Worm (Caenorhabditis elegans) whole organism, L3 larva: ENCODE measurements around the gene dct-17.
A peak's percentile ranks its signal among the peaks of the same experiment; 100 is the strongest.

ENCODE experiments used
- R02D3.7 ChIP-seq: fragments of 150-350 bp; optimal IDR thresholded peaks from 2 replicates; lab custom pipeline; 2014; ENCODE audit warnings: missing biosample characterization, missing genetic modification characterization
- ZK546.5 ChIP-seq: sonication (generic microtip); optimal IDR thresholded peaks from 2 replicates; lab custom pipeline; 2017; ENCODE audit warnings: missing biosample characterization, missing genetic modification characterization
- aly-2 ChIP-seq: fragments of 150-350 bp; optimal IDR thresholded peaks from 2 replicates; lab custom pipeline; 2014; ENCODE audit warnings: missing biosample characterization, missing genetic modification characterization
- ama-1 ChIP-seq: fragments of 150-350 bp; optimal IDR thresholded peaks from 2 replicates; lab custom pipeline; 2018
- ceh-16 ChIP-seq: sonication (generic microtip); optimal IDR thresholded peaks from 2 replicates; lab custom pipeline; 2017; ENCODE audit warnings: missing biosample characterization, missing genetic modification characterization
- ceh-28 ChIP-seq: fragments of 150-350 bp; optimal IDR thresholded peaks from 2 replicates; lab custom pipeline; 2014; ENCODE audit warnings: missing biosample characterization, missing genetic modification reagents, missing genetic modification characterization
- ceh-82 ChIP-seq: fragments of 150-350 bp; optimal IDR thresholded peaks from 2 replicates; lab custom pipeline; 2014; ENCODE audit warnings: missing biosample characterization, missing genetic modification characterization
- ceh-9 ChIP-seq: sonication (generic microtip); optimal IDR thresholded peaks from 2 replicates; lab custom pipeline; 2018; ENCODE audit warnings: missing biosample characterization, missing genetic modification characterization
- egl-27 ChIP-seq: sonication (generic microtip); optimal IDR thresholded peaks from 4 replicates; lab custom pipeline; 2017; ENCODE audit warnings: missing biosample characterization, missing genetic modification reagents, missing genetic modification characterization
- egl-5 ChIP-seq: fragments of 150-350 bp; optimal IDR thresholded peaks from 2 replicates; lab custom pipeline; 2017; ENCODE audit warnings: missing biosample characterization, missing genetic modification reagents, missing genetic modification characterization, inconsistent platforms
- elt-1 ChIP-seq: fragments of 150-350 bp; optimal IDR thresholded peaks from 2 replicates; lab custom pipeline; 2014; ENCODE audit warnings: missing biosample characterization, missing genetic modification characterization
- elt-2 ChIP-seq: sonication (generic microtip); optimal IDR thresholded peaks from 2 replicates; lab custom pipeline; 2016; ENCODE audit warnings: missing genetic modification reagents, mild to moderate bottlenecking, missing genetic modification characterization, missing compliant biosample characterization
- elt-3 ChIP-seq, 3 experiments: fragments of 150-350 bp in 1 of 3; sonication (generic microtip) in 2 of 3; optimal IDR thresholded peaks; 2 replicates in 2 of 3; 4 replicates in 1 of 3; lab custom pipeline; 2014 to 2017; ENCODE audit warnings: missing biosample characterization in 3 of 3, missing genetic modification characterization in 3 of 3
- fkh-10 ChIP-seq: sonication (generic microtip); optimal IDR thresholded peaks from 2 replicates; lab custom pipeline; 2017; ENCODE audit warnings: missing biosample characterization, missing genetic modification reagents, missing genetic modification characterization
- fkh-2 ChIP-seq: fragments of 150-350 bp; optimal IDR thresholded peaks from 2 replicates; lab custom pipeline; 2014; ENCODE audit warnings: missing biosample characterization, missing genetic modification reagents, missing genetic modification characterization
- fos-1 ChIP-seq: fragments of 150-350 bp; optimal IDR thresholded peaks from 2 replicates; lab custom pipeline; 2014; ENCODE audit warnings: missing biosample characterization, missing genetic modification characterization
- hmg-11 ChIP-seq: sonication (generic microtip); optimal IDR thresholded peaks from 2 replicates; lab custom pipeline; 2016; ENCODE audit warnings: missing genetic modification characterization, missing compliant biosample characterization
- jun-1 ChIP-seq: fragments of 150-350 bp; optimal IDR thresholded peaks from 2 replicates; lab custom pipeline; 2014; ENCODE audit warnings: missing biosample characterization, missing genetic modification reagents, missing genetic modification characterization
- lin-39 ChIP-seq: fragments of 150-350 bp; optimal IDR thresholded peaks from 2 replicates; lab custom pipeline; 2018; ENCODE audit warnings: missing biosample characterization, missing genetic modification reagents, missing genetic modification characterization
- lsy-12 ChIP-seq: sonication (generic microtip); optimal IDR thresholded peaks from 2 replicates; lab custom pipeline; 2016; ENCODE audit warnings: mild to moderate bottlenecking, missing genetic modification characterization, missing compliant biosample characterization
- mdl-1 ChIP-seq: fragments of 150-350 bp; optimal IDR thresholded peaks from 2 replicates; lab custom pipeline; 2014; ENCODE audit warnings: missing biosample characterization, missing genetic modification characterization
- mml-1 ChIP-seq: fragments of 150-350 bp; sonication (generic microtip); optimal IDR thresholded peaks from 3 replicates; lab custom pipeline; 2014; ENCODE audit warnings: missing biosample characterization, missing genetic modification characterization
- nfya-1 ChIP-seq: sonication (generic microtip); optimal IDR thresholded peaks from 2 replicates; lab custom pipeline; 2017; ENCODE audit warnings: missing genetic modification characterization, mild to moderate bottlenecking, missing compliant biosample characterization, antibody characterized with exemption, moderate library complexity; ENCODE audit not compliant: insufficient read depth
- nhr-11 ChIP-seq: fragments of 150-350 bp; optimal IDR thresholded peaks from 2 replicates; lab custom pipeline; 2014; ENCODE audit warnings: missing biosample characterization, missing genetic modification characterization
- nhr-12 ChIP-seq: fragments of 150-350 bp; optimal IDR thresholded peaks from 2 replicates; lab custom pipeline; 2014; ENCODE audit warnings: missing biosample characterization, missing genetic modification characterization
- nhr-23 ChIP-seq: fragments of 150-350 bp; optimal IDR thresholded peaks from 2 replicates; lab custom pipeline; 2014; ENCODE audit warnings: missing biosample characterization, missing genetic modification reagents, missing genetic modification characterization
- nhr-237 ChIP-seq: fragments of 150-350 bp; optimal IDR thresholded peaks from 2 replicates; lab custom pipeline; 2014; ENCODE audit warnings: missing biosample characterization, missing genetic modification characterization
- nhr-28 ChIP-seq: fragments of 150-350 bp; optimal IDR thresholded peaks from 2 replicates; lab custom pipeline; 2014; ENCODE audit warnings: missing biosample characterization, missing genetic modification characterization
- nhr-43 ChIP-seq: sonication (generic microtip); optimal IDR thresholded peaks from 2 replicates; lab custom pipeline; 2016; ENCODE audit warnings: mild to moderate bottlenecking, missing genetic modification characterization, missing compliant biosample characterization; ENCODE audit not compliant: poor library complexity, severe bottlenecking
- nhr-67 ChIP-seq: fragments of 150-350 bp; optimal IDR thresholded peaks from 2 replicates; lab custom pipeline; 2014; ENCODE audit warnings: missing biosample characterization, missing genetic modification characterization
- nhr-76 ChIP-seq: fragments of 150-350 bp; sonication (generic microtip); optimal IDR thresholded peaks from 5 replicates; lab custom pipeline; 2014; ENCODE audit warnings: missing biosample characterization, missing genetic modification characterization
- pqm-1 ChIP-seq: fragments of 150-350 bp; optimal IDR thresholded peaks from 2 replicates; lab custom pipeline; 2017; ENCODE audit warnings: missing biosample characterization, missing genetic modification characterization, inconsistent platforms
- sea-2 ChIP-seq: fragments of 150-350 bp; sonication (generic microtip); optimal IDR thresholded peaks from 4 replicates; lab custom pipeline; 2014; ENCODE audit warnings: missing biosample characterization, missing genetic modification reagents, missing genetic modification characterization
- skn-1 ChIP-seq: fragments of 150-350 bp; optimal IDR thresholded peaks from 2 replicates; lab custom pipeline; 2014; ENCODE audit warnings: missing biosample characterization, missing genetic modification characterization
- tbx-2 ChIP-seq: sonication (generic microtip); optimal IDR thresholded peaks from 2 replicates; lab custom pipeline; 2016; ENCODE audit warnings: mild to moderate bottlenecking, missing genetic modification characterization, missing compliant biosample characterization
- unc-39 ChIP-seq: sonication (generic microtip); optimal IDR thresholded peaks from 4 replicates; lab custom pipeline; 2017; ENCODE audit warnings: missing biosample characterization, missing genetic modification characterization
- unc-62 ChIP-seq: fragments of 150-350 bp; sonication (generic microtip); optimal IDR thresholded peaks from 4 replicates; lab custom pipeline; 2014; ENCODE audit warnings: missing biosample characterization, missing genetic modification reagents, missing genetic modification characterization
- zag-1 ChIP-seq: fragments of 150-350 bp; optimal IDR thresholded peaks from 2 replicates; lab custom pipeline; 2014; ENCODE audit warnings: missing biosample characterization, missing genetic modification characterization
- ztf-11 ChIP-seq: fragments of 150-350 bp; optimal IDR thresholded peaks from 2 replicates; lab custom pipeline; 2014; ENCODE audit warnings: missing biosample characterization, missing genetic modification characterization

The dct-17 gene

DNA sequence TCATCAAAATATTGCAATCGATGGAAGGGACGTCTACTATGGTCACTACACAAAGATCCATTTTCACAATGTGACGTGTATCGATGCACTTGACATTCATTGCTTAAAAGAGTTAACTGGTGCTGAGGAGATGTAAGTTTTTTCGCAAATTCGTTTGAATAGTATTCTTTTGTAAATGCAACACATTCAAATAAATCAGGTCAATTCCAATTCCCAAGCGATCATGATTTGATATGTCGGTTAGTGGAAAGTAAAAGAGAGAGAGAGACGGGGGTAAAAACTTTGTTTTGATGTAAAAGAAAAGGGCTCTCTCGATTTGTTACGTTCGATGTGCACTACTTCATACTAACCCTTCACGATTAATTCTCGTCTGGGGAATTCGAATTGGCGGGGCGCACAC, 40.3 kb downstream of the dct-17 start:
- TF ChIP-seq skn-1 (tag; lab: Kevin White, UChicago) (no peak), lin-39 (peak; percentile 25), pqm-1 (tag; lab: Kevin White, UChicago) (no peak), aly-2 (tag; lab: Kevin White, UChicago) (no peak), ceh-28 (no peak), lsy-12 (tag; lab: Kevin White, UChicago) (no peak), elt-2 (tag; lab: Kevin White, UChicago) (no peak), fos-1 (tag; lab: Kevin White, UChicago) (no peak)

DNA sequence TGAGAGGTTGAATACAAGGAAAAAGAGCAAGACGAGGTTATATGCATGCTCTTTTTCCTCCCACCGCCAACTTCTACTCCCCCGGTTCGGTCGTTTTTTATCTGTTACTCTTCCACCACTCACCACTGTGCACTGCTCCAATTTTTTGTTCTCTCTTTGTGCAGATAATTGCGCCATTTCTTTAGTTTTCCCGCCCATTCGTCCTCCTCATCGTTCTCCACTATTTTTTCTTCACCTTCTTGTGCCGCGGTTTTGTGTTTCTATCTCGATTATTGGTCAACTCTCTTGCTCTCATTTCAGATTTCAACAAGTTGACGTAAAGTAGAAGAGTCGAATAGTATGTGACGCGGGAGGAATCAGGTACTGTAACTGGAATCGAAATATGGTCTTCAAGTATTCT, 41.0 kb downstream of the dct-17 start, which contains the start of gene T01D3.1:
TSS of gene T01D3.1 (plus strand) at position 301 of the 400 bp plus-strand sequence.
- TF ChIP-seq ceh-9 (tag; lab: Kevin White, UChicago) (no peak), sea-2 (GFP tag; lab: Kevin White, UChicago) (no peak), nhr-43 (tag; lab: Kevin White, UChicago) (no peak)

DNA sequence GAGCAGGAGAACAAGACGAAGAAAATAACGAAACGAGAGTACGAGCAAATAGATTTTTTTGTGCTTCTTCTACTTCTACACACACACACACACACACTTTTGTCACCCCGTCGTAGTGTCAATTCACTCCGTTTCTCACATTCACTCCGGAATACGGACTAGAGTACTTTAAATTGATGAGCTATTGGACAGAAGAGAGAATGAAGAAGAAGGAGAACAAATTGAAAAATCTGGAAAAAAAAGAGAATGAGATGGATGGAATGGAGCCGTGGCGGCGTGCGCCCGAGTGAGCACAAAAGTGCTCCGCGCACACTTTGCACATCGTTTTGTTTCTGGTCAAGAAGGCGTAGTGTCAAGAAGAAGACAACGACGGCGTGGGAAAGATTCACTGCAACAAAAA, 43.1 kb downstream of the dct-17 start:
- no peak for TF ChIP-seq nhr-67 (tag; lab: Kevin White, UChicago)
- TF ChIP-seq hmg-11: no peak
- no peak for TF ChIP-seq fos-1 (tag; lab: Kevin White, UChicago)
- TF ChIP-seq ztf-11 (tag; lab: Kevin White, UChicago): no peak
- no peak for TF ChIP-seq ZK546.5 (tag; lab: Kevin White, UChicago)
- no peak for TF ChIP-seq R02D3.7 (tag; lab: Kevin White, UChicago)

DNA sequence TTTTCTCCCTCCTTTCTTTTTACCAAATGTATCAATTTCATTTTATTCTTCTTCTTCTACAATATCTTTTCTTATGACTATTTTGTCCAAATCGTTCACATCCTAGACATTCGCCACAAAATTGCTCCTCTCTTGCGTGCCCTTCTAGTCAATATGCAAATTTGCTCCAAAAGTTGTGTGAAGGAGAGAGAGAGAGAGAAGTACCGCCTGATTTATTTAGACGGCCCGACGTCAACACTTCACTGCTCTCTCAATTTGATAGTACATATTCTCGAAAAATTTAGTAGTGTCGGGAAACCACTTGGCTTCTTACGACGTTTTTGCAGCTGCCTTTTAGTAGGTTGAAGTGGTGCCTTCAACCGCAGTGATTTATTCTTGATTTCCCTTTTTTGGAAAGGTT, 44.1 kb downstream of the dct-17 start:
- TF ChIP-seq nfya-1 (tag; lab: Kevin White, UChicago) (no peak), fkh-10 (GFP tag; lab: Kevin White, UChicago) (peak; percentile 64)

DNA sequence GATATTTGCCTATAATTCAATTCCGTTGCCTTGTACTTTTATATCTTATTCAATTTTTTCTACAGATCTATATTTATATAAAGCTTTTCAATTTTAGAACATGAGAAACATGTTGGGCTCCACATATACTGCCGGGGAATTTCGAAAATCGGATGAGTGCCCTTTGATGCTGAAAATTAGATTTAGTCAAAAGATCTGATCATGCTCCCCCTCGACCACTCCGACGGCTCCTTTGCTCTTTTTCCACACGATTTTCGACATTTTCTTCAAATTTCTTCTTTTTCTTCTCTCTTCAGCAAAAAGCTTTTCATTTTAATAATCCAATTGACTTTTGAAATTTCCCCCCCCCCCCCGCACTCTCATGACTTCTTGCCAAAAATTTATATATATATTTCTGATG, 49.1 kb downstream of the dct-17 start:
- TF ChIP-seq aly-2 (tag; lab: Kevin White, UChicago) (no peak), lin-39 (no peak), nhr-76 (tag; lab: Kevin White, UChicago) (no peak), jun-1 (tag; lab: Kevin White, UChicago) (no peak), mdl-1 (tag; lab: Kevin White, UChicago) (no peak), fkh-10 (GFP tag; lab: Kevin White, UChicago) (peak; percentile 58)

DNA sequence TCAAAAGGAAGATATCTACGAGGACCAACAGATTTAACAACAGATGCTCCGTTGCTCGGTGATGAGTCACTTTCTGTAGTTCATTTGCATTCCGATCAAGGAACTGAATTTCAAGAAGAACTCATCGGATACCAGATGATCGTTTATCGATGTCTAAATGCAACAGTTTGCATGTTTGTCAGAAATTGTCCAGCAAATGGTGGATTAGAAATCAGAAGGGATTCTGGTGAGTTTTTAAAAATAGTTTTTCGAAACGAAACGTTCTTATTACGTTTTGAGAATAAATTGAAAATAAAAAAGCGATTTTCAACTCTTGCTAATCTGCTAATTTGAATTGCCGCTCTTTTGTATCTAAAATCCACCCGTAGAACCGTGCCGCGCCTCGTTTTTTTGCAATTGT, 50.7 kb downstream of the dct-17 start:
- no peak for TF ChIP-seq ceh-16
- TF ChIP-seq jun-1 (tag; lab: Kevin White, UChicago): no peak
- no peak for TF ChIP-seq tbx-2
- TF ChIP-seq nhr-76 (tag; lab: Kevin White, UChicago): no peak
- no peak for TF ChIP-seq ama-1 (lab: Kevin White, UChicago)
- TF ChIP-seq unc-62 (GFP tag; lab: Kevin White, UChicago): no peak
- no peak for TF ChIP-seq mdl-1 (tag; lab: Kevin White, UChicago)
- TF ChIP-seq lsy-12 (tag; lab: Kevin White, UChicago): no peak
- no peak for TF ChIP-seq nhr-23
- TF ChIP-seq nhr-12 (tag; lab: Kevin White, UChicago): no peak
- TF ChIP-seq ceh-28: no peak

DNA sequence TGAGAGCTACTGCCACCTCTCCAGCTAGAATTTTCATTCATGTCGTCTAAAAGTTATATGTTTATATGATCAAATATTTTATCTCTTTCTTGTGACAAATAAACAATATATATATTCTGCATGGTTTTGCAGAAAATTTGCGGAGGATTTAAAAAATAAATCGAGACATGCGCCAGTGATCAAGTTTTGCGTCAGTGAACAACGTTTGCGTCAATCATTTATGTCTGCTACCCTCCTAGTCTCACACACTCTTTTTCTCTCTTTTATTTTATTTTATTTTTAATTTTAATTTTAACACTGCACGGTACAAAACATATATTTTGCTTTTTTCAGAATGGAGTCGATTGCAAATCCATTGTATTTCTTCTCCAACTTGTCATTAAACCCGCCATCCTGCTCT, 52.0 kb downstream of the dct-17 start, which contains the start of the genes tag-65 and ccz-1:
TSS of gene tag-65 (minus strand) at position 46 of the 400 bp plus-strand sequence.
TSS of gene ccz-1 (plus strand) at position 334 of the 400 bp plus-strand sequence.
- TF ChIP-seq unc-39 (no peak), ZK546.5 (tag; lab: Kevin White, UChicago) (no peak), elt-1 (peak; percentile 3), zag-1 (tag; lab: Kevin White, UChicago) (no peak), nfya-1 (tag; lab: Kevin White, UChicago) (peak; percentile 87), ceh-28 (peak; percentile 77), nhr-237 (tag; lab: Kevin White, UChicago) (no peak), nhr-76 (tag; lab: Kevin White, UChicago) (no peak), hmg-11 (no peak), egl-27 (tag; lab: Kevin White, UChicago) (peak; percentile 40), jun-1 (tag; lab: Kevin White, UChicago) (peak; percentile 70), ceh-9 (tag; lab: Kevin White, UChicago) (no peak), nhr-28 (no peak), fos-1 (tag; lab: Kevin White, UChicago) (no peak), egl-5 (tag; lab: Kevin White, UChicago) (peak; percentile 65), nhr-12 (tag; lab: Kevin White, UChicago) (no peak), elt-2 (tag; lab: Kevin White, UChicago) (peak; percentile 53), elt-3 (tag; optimal IDR thresholded peaks at IDR 0.05; lab: Kevin White, UChicago) (no peak), mml-1 (tag; lab: Kevin White, UChicago) (no peak), unc-62 (GFP tag; lab: Kevin White, UChicago) (no peak), nhr-67 (tag; lab: Kevin White, UChicago) (no peak), nhr-11 (tag; lab: Kevin White, UChicago) (peak; percentile 11), fkh-2 (tag; lab: Kevin White, UChicago) (no peak), fkh-10 (GFP tag; lab: Kevin White, UChicago) (peak; percentile 37), ceh-82 (peak; percentile 71), skn-1 (tag; lab: Kevin White, UChicago) (no peak)
